Worm (Caenorhabditis elegans): ENCODE results near the gene F33G12.3.

Gene F33G12.3

DNA sequence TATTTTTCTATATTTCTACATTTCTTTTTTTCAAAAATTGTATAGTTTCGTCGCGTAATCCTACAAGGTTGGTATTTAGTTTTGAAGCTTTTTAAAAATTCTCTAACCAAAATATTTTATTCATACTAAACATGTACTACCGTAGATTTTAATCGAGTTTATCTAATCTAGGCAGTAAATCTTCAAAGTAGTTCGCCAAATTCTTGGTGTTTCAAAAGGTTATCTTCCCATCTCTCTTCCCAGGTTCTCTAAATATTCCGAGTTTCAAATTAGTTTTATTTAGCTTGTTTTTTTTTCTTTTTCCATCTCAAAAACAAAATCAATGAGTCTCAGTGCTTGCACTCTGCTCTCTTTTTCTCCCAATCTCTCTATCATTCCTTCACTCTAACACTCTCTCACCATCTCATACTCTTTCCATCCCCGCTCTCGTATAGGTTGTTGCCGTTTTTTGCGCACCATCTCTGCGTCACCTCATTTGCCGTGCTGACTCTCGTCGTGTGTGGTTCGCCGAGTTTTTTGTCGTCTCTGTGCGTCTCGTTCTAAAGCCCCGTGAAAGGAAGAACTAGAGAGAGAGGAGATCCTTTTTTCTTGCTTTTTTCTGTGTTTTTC, 16.8 kb downstream of the F33G12.3 start:
- no peak for TF ChIP-seq unc-62 (GFP tag; optimal IDR thresholded peaks at IDR 0.05)

DNA sequence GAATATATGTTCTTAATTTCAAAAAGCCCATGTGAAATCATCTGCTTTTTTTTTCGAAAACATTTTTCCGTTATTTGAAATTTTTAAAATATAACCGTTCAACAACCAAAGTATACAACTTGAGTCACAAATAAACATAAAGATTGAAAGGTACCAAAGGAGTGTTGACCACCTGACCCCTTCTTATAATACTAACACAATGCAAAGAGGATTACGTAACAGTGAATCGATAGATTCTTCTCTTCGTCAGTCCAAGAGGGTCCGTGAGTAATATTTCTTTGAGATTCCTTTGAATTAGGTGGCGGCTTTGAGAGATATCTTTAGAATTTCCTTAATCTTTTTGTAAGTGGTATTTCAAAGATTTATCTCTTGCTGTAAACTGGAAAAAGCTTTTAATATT, 17.7 kb downstream of the F33G12.3 start:
- no peak for TF ChIP-seq unc-62 (GFP tag; optimal IDR thresholded peaks at IDR 0.05)

DNA sequence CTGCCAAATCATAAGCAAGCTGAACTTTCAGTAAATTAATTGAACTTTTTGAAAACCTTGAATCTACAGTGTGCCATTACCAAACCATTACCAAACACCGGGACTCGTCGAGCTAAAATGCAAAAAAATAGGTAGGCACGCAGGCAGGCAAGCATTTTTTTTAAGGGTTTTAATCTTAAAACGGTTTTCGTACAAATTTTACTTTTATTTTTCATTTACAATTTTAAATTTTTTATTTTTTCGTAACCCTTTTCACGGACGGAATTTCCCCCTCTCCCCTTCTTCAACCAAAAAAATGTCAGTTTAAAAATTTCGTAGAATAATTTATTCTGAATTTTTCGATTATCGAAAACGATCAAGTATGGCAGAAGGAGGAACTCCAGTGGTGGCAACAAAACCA, 19.4 kb downstream of the F33G12.3 start, which contains the start of gene F59A6.2:
Gene F59A6.2, plus strand, starts transcription at position 301 of the 400 bp plus-strand sequence.
- no peak for TF ChIP-seq unc-62 (GFP tag; optimal IDR thresholded peaks at IDR 0.05)

DNA sequence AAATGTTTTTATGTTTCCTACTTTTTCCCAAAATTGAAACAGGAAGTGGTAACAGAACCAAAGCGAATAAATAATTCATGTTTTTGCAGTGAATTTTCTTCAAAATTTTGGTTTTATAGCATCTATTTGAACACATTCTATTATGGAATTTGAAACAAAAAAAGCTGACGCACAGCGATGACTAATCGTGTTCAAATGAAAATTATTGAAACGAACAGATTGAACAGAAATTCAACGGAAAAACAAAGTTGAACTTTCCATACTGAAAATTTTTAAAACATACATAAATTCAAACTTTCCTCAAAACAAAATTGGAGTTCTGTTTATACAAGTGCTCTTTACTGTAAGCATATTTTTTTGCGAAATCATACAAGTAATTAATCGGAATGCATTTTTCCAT, 21.9 kb downstream of the F33G12.3 start, which contains the start of gene F59A6.12:
Gene F59A6.12, minus strand, starts transcription at position 101 of the 400 bp plus-strand sequence.
- no peak for TF ChIP-seq unc-62 (GFP tag; optimal IDR thresholded peaks at IDR 0.05)

DNA sequence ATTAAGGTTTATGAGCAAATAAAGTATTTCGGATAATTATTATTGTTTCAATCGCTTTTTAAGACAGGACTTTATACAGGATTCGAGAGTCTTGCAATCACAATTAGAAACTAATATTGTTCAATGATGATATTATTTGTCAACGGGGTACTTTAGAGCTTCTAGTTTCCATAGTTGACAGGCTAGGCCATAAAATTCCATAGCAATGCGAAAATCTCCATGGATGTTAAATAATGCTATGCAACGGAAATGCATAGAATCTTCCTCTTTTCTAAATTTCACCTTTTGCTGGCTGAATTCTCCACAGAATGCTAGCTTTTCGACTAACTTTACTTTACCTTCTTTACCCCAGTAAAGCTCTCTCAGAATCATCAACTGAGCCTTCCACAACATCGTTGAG, 25.8 kb downstream of the F33G12.3 start, which contains the start of gene F59A6.3:
Gene F59A6.3, plus strand, starts transcription at position 301 of the 400 bp plus-strand sequence.
- TF ChIP-seq unc-62 (GFP tag; optimal IDR thresholded peaks at IDR 0.05), result no peak

DNA sequence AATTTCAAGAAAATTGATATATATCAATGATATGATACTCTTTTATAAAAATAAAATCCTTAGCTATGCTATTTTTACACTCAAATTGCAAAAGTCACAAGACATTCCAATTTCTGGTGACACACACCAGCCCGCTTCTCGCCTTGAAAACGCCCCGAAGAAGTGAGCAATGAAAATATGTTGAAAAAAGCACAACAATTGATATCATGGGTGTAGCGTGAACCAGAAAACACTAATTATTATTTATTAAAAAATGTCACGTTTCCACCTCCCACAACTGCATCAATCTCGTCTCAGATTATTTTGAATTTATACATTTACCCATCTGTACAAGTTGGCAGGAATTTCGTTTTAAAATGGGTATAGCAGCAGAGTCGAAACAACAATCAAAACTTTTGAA, 29.1 kb downstream of the F33G12.3 start, which contains the start of gene F59A6.4:
Gene F59A6.4, plus strand, starts transcription at position 301 of the 400 bp plus-strand sequence.
- no peak for TF ChIP-seq unc-62 (GFP tag; optimal IDR thresholded peaks at IDR 0.05)

DNA sequence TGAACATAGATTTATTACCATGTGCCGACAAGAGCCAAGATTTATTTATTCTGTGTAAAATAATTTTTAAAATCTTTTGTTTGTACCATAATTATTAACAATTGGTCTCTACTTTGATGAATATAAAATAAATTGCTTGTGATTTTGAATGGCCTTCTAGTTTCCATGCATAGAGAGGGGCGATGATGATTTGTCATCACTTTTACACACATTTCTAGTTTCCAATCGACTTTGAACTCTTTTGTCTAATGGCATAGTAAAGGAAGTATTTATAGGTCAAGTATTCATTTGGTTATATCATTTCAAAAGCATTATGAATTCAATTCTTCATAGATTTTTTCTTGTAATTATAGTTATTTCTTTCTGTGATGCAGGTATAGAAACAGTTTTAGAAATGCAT, 30.2 kb downstream of the F33G12.3 start, which contains the start of gene F59A6.10:
Gene F59A6.10, plus strand, starts transcription at position 301 of the 400 bp plus-strand sequence.
- TF ChIP-seq unc-62 (GFP tag; optimal IDR thresholded peaks at IDR 0.05), result no peak

DNA sequence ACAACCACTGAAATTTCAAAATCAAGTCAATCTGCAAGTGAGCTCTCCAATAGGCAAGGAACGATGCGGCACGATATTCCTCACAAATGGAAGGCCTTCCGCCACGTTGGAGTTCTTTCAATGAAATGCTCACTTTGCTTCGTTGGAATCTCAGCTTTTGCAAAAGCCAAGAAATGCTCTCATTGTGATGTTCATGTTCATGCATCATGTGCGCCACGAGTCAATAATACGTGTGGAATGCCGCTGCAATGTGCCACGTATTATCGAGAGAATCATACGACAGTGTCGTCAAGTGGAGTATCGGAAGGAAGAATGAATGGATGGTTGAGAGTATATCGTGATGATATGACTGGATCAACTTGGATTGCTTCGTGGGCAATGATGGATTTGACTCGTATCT, 32.0 kb downstream of the F33G12.3 start:
- TF ChIP-seq unc-62 (GFP tag; optimal IDR thresholded peaks at IDR 0.05), result no peak

DNA sequence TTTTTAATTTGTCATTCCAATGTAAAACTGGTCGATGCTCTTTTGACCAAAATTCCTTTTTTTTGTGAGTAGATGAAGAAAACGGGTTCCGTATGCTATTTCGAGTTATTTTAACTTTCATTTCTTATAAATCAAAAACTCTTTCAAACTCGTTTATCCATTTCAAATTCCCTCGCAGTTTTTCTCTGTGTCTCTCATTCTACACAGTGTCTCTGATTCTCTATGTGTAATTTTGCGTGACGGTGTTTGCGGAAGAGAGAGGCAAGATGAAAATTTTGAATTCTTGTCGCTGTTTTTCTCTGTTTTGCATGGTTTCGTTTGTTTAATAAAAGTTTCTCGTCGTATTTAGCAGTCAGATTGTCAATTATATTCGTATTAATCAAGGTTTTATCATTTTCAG, 34.7 kb downstream of the F33G12.3 start, which contains the start of gene citk-2:
Gene citk-2, plus strand, starts transcription at position 399 of the 400 bp plus-strand sequence.
- no peak for TF ChIP-seq unc-62 (GFP tag; optimal IDR thresholded peaks at IDR 0.05)

DNA sequence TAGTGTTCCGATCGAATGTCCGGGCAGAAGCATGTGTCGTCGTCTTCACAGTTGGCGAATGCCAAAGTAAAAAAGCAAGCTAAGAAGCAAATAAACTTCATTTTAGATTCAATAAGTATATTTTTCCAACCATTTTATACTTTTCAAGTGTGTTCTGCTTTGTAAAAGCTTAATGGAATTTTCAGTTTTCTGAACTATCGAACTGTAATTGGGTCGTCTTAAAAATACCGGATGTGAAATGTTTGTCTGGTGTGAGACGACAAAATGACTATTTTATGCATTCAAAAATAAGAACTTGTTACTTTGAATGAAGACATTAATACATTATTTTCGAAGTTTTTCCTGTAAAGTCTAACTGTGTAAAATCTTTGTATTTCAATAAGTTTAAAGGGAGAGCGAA, 35.2 kb downstream of the F33G12.3 start, which contains the start of gene F59A6.11:
Gene F59A6.11, minus strand, starts transcription at position 101 of the 400 bp plus-strand sequence.
- TF ChIP-seq unc-62 (GFP tag; optimal IDR thresholded peaks at IDR 0.05), result no peak

DNA sequence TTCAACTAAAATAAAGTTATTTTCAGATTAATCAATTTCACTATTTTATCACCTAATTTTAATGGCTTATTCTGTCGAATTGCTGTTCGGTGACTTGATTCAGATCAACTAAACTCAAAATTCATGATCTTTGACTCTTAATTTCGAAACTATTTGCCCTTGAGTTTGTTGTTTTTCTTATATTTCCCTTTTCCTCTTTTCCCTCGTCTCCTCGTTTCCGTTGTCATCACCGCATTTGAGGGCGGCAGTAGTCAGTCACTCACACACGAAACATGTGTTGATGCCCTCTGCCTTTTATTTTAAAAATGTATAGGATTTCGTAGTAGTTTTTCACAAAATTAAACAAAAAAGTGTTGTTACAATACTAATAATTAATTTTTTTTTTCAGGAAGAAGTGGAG, 38.9 kb downstream of the F33G12.3 start, which contains the start of gene rnh-1.0:
Gene rnh-1.0, plus strand, starts transcription at position 389 of the 400 bp plus-strand sequence.
- TF ChIP-seq unc-62 (GFP tag; optimal IDR thresholded peaks at IDR 0.05), result no peak

DNA sequence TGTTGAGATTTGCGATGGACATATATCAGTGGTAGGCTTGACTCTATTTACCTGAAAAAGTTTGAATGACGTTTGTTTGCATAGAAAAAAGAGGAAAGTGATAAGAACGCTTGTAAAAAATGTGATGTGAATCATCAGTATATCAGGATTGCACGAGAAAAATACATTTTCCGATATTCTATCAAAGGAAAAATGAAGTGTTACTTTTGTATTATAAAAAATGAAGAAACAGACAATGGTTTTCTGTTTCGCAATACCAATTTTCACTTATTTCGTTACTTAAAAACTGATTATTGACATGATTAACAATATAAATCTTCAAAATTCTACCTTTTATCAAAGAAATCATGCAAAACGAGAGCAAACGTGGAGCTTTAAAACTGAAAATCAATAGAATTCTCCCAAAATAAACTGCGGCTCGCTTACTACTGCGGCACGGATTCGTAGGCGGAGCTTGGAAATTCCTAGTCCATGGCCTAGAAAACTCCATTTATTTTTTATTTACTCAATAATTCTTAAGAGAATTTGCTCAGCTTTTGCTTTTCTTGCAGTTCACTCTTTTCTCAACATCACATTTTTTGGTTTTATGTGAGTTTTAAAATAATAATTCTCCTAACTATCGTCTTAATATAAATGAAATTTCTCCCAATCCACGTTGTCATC, 40.2 kb downstream of the F33G12.3 start, which contains the start of the genes eif-1 and vps-24:
Gene eif-1, minus strand, starts transcription at position 51 of the 663 bp plus-strand sequence.
Gene vps-24, plus strand, starts transcription at position 469 of the 663 bp plus-strand sequence.
- TF ChIP-seq unc-62 (GFP tag; optimal IDR thresholded peaks at IDR 0.05), result no peak

DNA sequence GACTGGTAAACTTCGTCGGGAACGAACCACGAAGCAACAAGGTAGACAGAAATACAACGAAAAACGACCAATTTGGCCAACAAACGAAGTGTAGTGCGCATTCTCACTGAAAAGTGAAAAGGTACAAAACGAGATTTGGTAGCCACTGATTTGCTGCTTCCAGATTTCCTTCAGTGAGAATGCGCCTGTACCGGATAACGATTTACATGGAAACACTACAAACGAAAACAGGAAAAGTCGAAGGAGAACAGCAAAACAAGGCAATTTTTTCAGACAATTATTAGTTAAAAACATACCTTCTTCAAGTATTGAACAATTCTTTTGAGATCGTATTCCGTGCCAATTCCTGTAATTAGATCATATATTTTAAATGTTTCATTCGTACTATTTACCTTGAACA, 40.9 kb downstream of the F33G12.3 start, which contains the start of gene pigb-1:
Gene pigb-1, minus strand, starts transcription at position 101 of the 400 bp plus-strand sequence.
- no peak for TF ChIP-seq unc-62 (GFP tag; optimal IDR thresholded peaks at IDR 0.05)

DNA sequence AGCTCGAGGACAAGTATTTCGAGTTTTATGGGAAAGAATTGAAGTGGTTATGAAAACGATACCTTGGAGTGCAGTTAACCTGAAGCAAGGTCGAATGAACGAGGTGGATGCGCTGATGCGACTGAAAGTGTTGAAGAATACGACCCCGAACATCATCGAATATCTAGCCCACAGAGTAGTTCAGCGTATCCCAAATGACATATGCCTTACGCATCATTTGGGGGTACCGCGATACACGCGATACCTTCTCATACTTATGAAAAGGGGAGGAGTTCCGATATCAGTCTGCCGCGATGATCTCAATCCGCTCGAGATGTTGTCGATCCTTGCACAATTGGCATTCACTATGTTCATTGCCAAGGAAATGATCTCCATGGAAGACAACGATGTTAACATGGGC, 44.0 kb downstream of the F33G12.3 start, which contains the start of gene T27F7.12:
Gene T27F7.12, plus strand, starts transcription at position 301 of the 400 bp plus-strand sequence.
- TF ChIP-seq unc-62 (GFP tag; optimal IDR thresholded peaks at IDR 0.05), result no peak

DNA sequence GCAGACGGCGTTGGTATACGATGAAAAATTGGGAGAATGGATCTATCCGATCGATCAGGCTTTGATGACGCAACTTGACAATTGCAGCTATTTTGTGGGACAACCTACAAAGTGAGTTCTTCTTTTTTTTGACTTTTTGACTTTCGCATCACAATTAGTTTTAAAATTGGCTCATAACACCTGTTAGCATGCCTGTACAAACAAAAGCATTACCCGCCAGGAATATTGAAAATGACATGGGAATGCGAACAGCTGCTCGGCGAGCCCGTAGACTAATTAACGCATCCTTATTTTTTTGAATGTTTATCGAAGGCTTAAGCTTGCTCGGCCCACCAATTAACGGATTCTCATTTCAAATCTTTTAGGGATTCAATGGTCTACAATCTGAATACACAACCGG, 46.6 kb downstream of the F33G12.3 start:
- no peak for TF ChIP-seq unc-62 (GFP tag; optimal IDR thresholded peaks at IDR 0.05)

DNA sequence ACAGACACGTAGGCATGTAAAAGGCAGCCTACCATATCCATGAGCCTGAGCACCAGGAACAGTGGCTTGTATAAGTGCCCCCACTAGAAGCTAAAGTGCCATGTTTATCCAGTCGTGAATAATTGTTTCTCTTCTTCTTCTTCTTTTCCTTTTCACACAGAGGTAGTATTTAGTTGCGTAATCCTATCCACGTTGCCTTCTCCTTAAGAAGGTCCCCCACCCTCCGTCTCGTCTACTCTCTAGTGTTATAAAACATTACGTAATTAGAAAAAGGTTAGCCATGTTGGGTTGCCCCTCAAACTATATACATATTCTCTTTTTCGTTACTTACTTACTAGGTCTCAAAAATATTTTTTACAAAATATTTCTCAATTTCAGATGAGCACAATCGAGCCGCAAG, 47.2 kb downstream of the F33G12.3 start:
- no peak for TF ChIP-seq unc-62 (GFP tag; optimal IDR thresholded peaks at IDR 0.05)

Data from whole organism, dauer.